Fruit fly (Drosophila melanogaster) whole organism, wandering third instar larva: ENCODE measurements around the gene CG32079.

Experiments
- Abd-B ChIP-seq: fragments of >200 bp; optimal IDR thresholded peaks from 2 replicates; lab custom pipeline; 2017; ENCODE audit warnings: missing biosample characterization, missing genetic modification characterization
- CG32264 ChIP-seq: fragments of 200-800 bp; sonication (Bioruptor generic); optimal IDR thresholded peaks from 2 replicates; lab custom pipeline; 2016; ENCODE audit warnings: missing biosample characterization, missing genetic modification characterization
- CG9705 ChIP-seq: fragments of 200-800 bp; sonication (Bioruptor generic); optimal IDR thresholded peaks from 2 replicates; lab custom pipeline; 2018; ENCODE audit warnings: missing biosample characterization, mild to moderate bottlenecking, missing genetic modification characterization
- CrebA ChIP-seq: fragments of 200-800 bp; sonication (Bioruptor generic); optimal IDR thresholded peaks from 2 replicates; lab custom pipeline; 2016; ENCODE audit warnings: missing biosample characterization, mild to moderate bottlenecking, missing genetic modification characterization, borderline replicate concordance
- Dfd ChIP-seq: fragments of >200 bp; optimal IDR thresholded peaks from 2 replicates; lab custom pipeline; 2017; ENCODE audit warnings: missing biosample characterization, missing genetic modification characterization
- Dif ChIP-seq: fragments of 200-275, 200-300 bp; sonication (Bioruptor generic); optimal IDR thresholded peaks from 2 replicates; lab custom pipeline; 2018; ENCODE audit warnings: missing biosample characterization, missing genetic modification characterization; ENCODE audit not compliant: partially characterized antibody
- GATAd ChIP-seq: sonication (Bioruptor generic); optimal IDR thresholded peaks from 2 replicates; lab custom pipeline; 2016; ENCODE audit warnings: missing biosample characterization, missing genetic modification characterization
- HLH106 ChIP-seq: fragments of 200-800 bp; optimal IDR thresholded peaks from 3 replicates; lab custom pipeline; 2019; ENCODE audit warnings: missing biosample characterization, mild to moderate bottlenecking, missing genetic modification characterization, moderate library complexity
- Hnf4 ChIP-seq: fragments of 200-800 bp; sonication (Bioruptor generic); optimal IDR thresholded peaks from 2 replicates; lab custom pipeline; 2016; ENCODE audit warnings: missing biosample characterization, mild to moderate bottlenecking, missing genetic modification characterization
- Hr78 ChIP-seq: fragments of >200 bp; optimal IDR thresholded peaks from 2 replicates; lab custom pipeline; 2017; ENCODE audit warnings: missing biosample characterization, missing genetic modification characterization
- Hr83 ChIP-seq: fragments of 200-300 bp; sonication (Bioruptor generic); optimal IDR thresholded peaks from 2 replicates; lab custom pipeline; 2016; ENCODE audit warnings: missing biosample characterization, mild to moderate bottlenecking, missing genetic modification characterization, moderate library complexity; ENCODE audit not compliant: poor library complexity, severe bottlenecking
- Jra ChIP-seq: sonication (Bioruptor generic); optimal IDR thresholded peaks from 2 replicates; lab custom pipeline; 2016; ENCODE audit warnings: missing biosample characterization, missing genetic modification characterization
- Mio ChIP-seq: sonication (Bioruptor generic); optimal IDR thresholded peaks from 2 replicates; lab custom pipeline; 2016; ENCODE audit warnings: missing biosample characterization, missing genetic modification characterization
- Myc ChIP-seq: fragments of >200 bp; optimal IDR thresholded peaks from 2 replicates; lab custom pipeline; 2017
- N ChIP-seq: fragments of >200 bp; optimal IDR thresholded peaks from 2 replicates; lab custom pipeline; 2018; ENCODE audit warnings: missing biosample characterization, missing external identifiers, missing genetic modification characterization
- OdsH ChIP-seq: fragments of 200-800 bp; sonication (Bioruptor generic); optimal IDR thresholded peaks from 2 replicates; lab custom pipeline; 2016; ENCODE audit warnings: missing biosample characterization, mild to moderate bottlenecking, missing genetic modification characterization
- Rel ChIP-seq, 2 experiments: fragments of 200-800 bp; sonication (Bioruptor generic) in 1 of 2; optimal IDR thresholded peaks; 2 replicates in 1 of 2; 3 replicates in 1 of 2; lab custom pipeline; 2016 to 2019; ENCODE audit warnings: mild to moderate bottlenecking in 2 of 2, missing biosample characterization in 2 of 2, missing genetic modification characterization in 2 of 2, moderate library complexity in 1 of 2
- Sp1 ChIP-seq: fragments of 200-800 bp; sonication (Bioruptor generic); optimal IDR thresholded peaks from 3 replicates; lab custom pipeline; 2019; ENCODE audit warnings: missing biosample characterization, mild to moderate bottlenecking, missing genetic modification characterization, moderate library complexity
- Vsx2 ChIP-seq: fragments of 200-300, 225-300 bp; sonication (Bioruptor generic); optimal IDR thresholded peaks from 2 replicates; lab custom pipeline; 2018; ENCODE audit warnings: missing biosample characterization, missing genetic modification characterization; ENCODE audit not compliant: partially characterized antibody
- br ChIP-seq: fragments of 200-800 bp; sonication (Bioruptor generic); optimal IDR thresholded peaks from 2 replicates; lab custom pipeline; 2016; ENCODE audit warnings: missing biosample characterization, missing genetic modification characterization
- brk ChIP-seq: fragments of 200-800 bp; sonication (Bioruptor generic); optimal IDR thresholded peaks from 2 replicates; lab custom pipeline; 2016; ENCODE audit warnings: missing biosample characterization, mild to moderate bottlenecking, missing genetic modification characterization
- dl ChIP-seq, 2 experiments: fragments of 175-275, 200-275 bp in 1 of 2; fragments of 200-275 bp in 1 of 2; sonication (Bioruptor generic); optimal IDR thresholded peaks; lab custom pipeline; 2018; ENCODE audit warnings: mild to moderate bottlenecking in 2 of 2, missing biosample characterization in 2 of 2, missing genetic modification characterization in 2 of 2, moderate library complexity in 2 of 2; ENCODE audit not compliant: partially characterized antibody in 2 of 2, insufficient read depth in 1 of 2
- dmrt93B ChIP-seq: fragments of 200-800 bp; sonication (Bioruptor generic); optimal IDR thresholded peaks from 2 replicates; lab custom pipeline; 2018; ENCODE audit warnings: missing biosample characterization, mild to moderate bottlenecking, missing genetic modification characterization
- dsf ChIP-seq: sonication (Bioruptor generic); optimal IDR thresholded peaks from 2 replicates; lab custom pipeline; 2016; ENCODE audit warnings: missing biosample characterization, missing genetic modification characterization, borderline replicate concordance
- ey ChIP-seq: fragments of 200-800 bp; sonication (Bioruptor generic); optimal IDR thresholded peaks from 2 replicates; lab custom pipeline; 2016; ENCODE audit warnings: missing biosample characterization, missing genetic modification characterization
- foxo ChIP-seq, 2 experiments: fragments of 200-800 bp; sonication (Bioruptor generic); optimal IDR thresholded peaks; 2 replicates in 1 of 2; 3 replicates in 1 of 2; lab custom pipeline; 2016 to 2017; ENCODE audit warnings: missing biosample characterization in 2 of 2, missing genetic modification characterization in 2 of 2
- fru ChIP-seq: fragments of 200-800 bp; sonication (Bioruptor generic); optimal IDR thresholded peaks from 3 replicates; lab custom pipeline; 2016; ENCODE audit warnings: missing biosample characterization, mild to moderate bottlenecking, missing genetic modification characterization
- h ChIP-seq: fragments of 200-800 bp; sonication (Bioruptor generic); optimal IDR thresholded peaks from 3 replicates; lab custom pipeline; 2016; ENCODE audit warnings: missing biosample characterization, mild to moderate bottlenecking, missing genetic modification characterization
- jim ChIP-seq: fragments of 175-275, 200-325 bp; sonication (Bioruptor generic); optimal IDR thresholded peaks from 2 replicates; lab custom pipeline; 2016; ENCODE audit warnings: missing biosample characterization, mild to moderate bottlenecking, missing genetic modification characterization
- lola ChIP-seq: fragments of >200 bp; optimal IDR thresholded peaks from 2 replicates; lab custom pipeline; 2017; ENCODE audit warnings: missing biosample characterization, missing genetic modification characterization
- pan ChIP-seq: fragments of >200 bp; optimal IDR thresholded peaks from 2 replicates; lab custom pipeline; 2017
- psq ChIP-seq: fragments of 200-800 bp; sonication (Bioruptor generic); optimal IDR thresholded peaks from 3 replicates; lab custom pipeline; 2017; ENCODE audit warnings: missing biosample characterization, mild to moderate bottlenecking, missing genetic modification characterization, moderate library complexity
- rgr ChIP-seq: fragments of 200-800 bp; sonication (Bioruptor generic); optimal IDR thresholded peaks from 3 replicates; lab custom pipeline; 2016; ENCODE audit warnings: missing biosample characterization, mild to moderate bottlenecking, missing genetic modification characterization
- sage ChIP-seq: fragments of 200-800 bp; sonication (Bioruptor generic); optimal IDR thresholded peaks from 2 replicates; lab custom pipeline; 2016; ENCODE audit warnings: missing biosample characterization, mild to moderate bottlenecking, missing genetic modification characterization
- sv ChIP-seq: fragments of 200-800 bp; sonication (Bioruptor generic); optimal IDR thresholded peaks from 3 replicates; lab custom pipeline; 2016; ENCODE audit warnings: missing biosample characterization, missing genetic modification characterization
- tai ChIP-seq: sonication (Bioruptor generic); optimal IDR thresholded peaks from 2 replicates; lab custom pipeline; 2016; ENCODE audit warnings: missing biosample characterization, missing genetic modification characterization
- usp ChIP-seq: fragments of >200 bp; optimal IDR thresholded peaks from 2 replicates; lab custom pipeline; 2017; ENCODE audit warnings: missing biosample characterization, missing genetic modification characterization
- woc ChIP-seq: sonication (Bioruptor generic); optimal IDR thresholded peaks from 2 replicates; lab custom pipeline; 2016; ENCODE audit warnings: missing biosample characterization, mild to moderate bottlenecking, missing genetic modification characterization

The CG32079 gene

dm6 chr3L:11041193-11041592 lies 15.8 kb downstream of the CG32079 start:
- TF ChIP-seq Myc (lab: Kevin White, UChicago) (peak; percentile 13), h (GFP tag; lab: Kevin White, UChicago) (no peak)

dm6 chr3L:11043650-11044049 lies 18.3 kb downstream of the CG32079 start:
- TF ChIP-seq CG9705 (GFP tag; lab: Kevin White, UChicago) (no peak), Rel (GFP tag; optimal IDR thresholded peaks at IDR 0.05; lab: Kevin White, UChicago) (no peak), Rel (tag; optimal IDR thresholded peaks at IDR 0.05; lab: Kevin White, UChicago) (no peak), psq (no peak)

- TF ChIP-seq rgr (GFP tag; lab: Kevin White, UChicago) (no peak), Hr83 (no peak), brk (no peak), dsf (GFP tag; lab: Kevin White, UChicago) (no peak), Dif (GFP tag; lab: Kevin White, UChicago) (no peak), lola (GFP tag; lab: Kevin White, UChicago) (no peak), Sp1 (GFP tag; lab: Kevin White, UChicago) (no peak), fru (GFP tag; lab: Kevin White, UChicago) (no peak), GATAd (no peak)
Measured at dm6 chr3L:11045009-11045408, 19.6 kb downstream of the CG32079 start.

- TF ChIP-seq Dfd (GFP tag; lab: Kevin White, UChicago) (peak; percentile 82), CG9705 (GFP tag; lab: Kevin White, UChicago) (no peak)
- TF ChIP-seq, all 38 proteins: peak for 1
Measured at dm6 chr3L:11046559-11046958, 21.2 kb downstream of the CG32079 start.

dm6 chr3L:11047877-11048276 lies 22.5 kb downstream of the CG32079 start:
- TF ChIP-seq Mio (GFP tag; lab: Kevin White, UChicago) (no peak), ey (GFP tag; lab: Kevin White, UChicago) (peak; percentile 44), Abd-B (GFP tag; lab: Kevin White, UChicago) (no peak), GATAd (no peak), tai (GFP tag; lab: Kevin White, UChicago) (peak; percentile 43), Dif (GFP tag; lab: Kevin White, UChicago) (no peak), Vsx2 (GFP tag; lab: Kevin White, UChicago) (peak; percentile 85), br (GFP tag; lab: Kevin White, UChicago) (peak; percentile 73), CG32264 (GFP tag; lab: Kevin White, UChicago) (no peak), Sp1 (GFP tag; lab: Kevin White, UChicago) (no peak), Hr83 (peak; percentile 67), HLH106 (tag; lab: Kevin White, UChicago) (peak; percentile 45), Dfd (GFP tag; lab: Kevin White, UChicago) (no peak), Hnf4 (GFP tag; lab: Kevin White, UChicago) (peak; percentile 43), jim (GFP tag; lab: Kevin White, UChicago) (peak; percentile 3), OdsH (GFP tag; lab: Kevin White, UChicago) (peak; percentile 60), rgr (GFP tag; lab: Kevin White, UChicago) (no peak), Jra (GFP tag; lab: Kevin White, UChicago) (no peak), woc (GFP tag; lab: Kevin White, UChicago) (no peak), foxo (GFP tag; optimal IDR thresholded peaks at IDR 0.05; lab: Kevin White, UChicago) (peak in 1 of 2 experiments; percentile 74), CG9705 (GFP tag; lab: Kevin White, UChicago) (no peak), dmrt93B (peak; percentile 21), dl (GFP tag; optimal IDR thresholded peaks at IDR 0.05; lab: Kevin White, UChicago; ENCODE audit: insufficient read depth in 1 of 2, partially characterized antibody in 2 of 2) (no peak), usp (GFP tag; lab: Kevin White, UChicago) (no peak), Hr78 (GFP tag; lab: Kevin White, UChicago) (no peak), sv (peak; percentile 24), pan (no peak), N (GFP tag; lab: Kevin White, UChicago) (no peak), h (GFP tag; lab: Kevin White, UChicago) (peak; percentile 55), psq (peak; percentile 28), sage (no peak), Myc (lab: Kevin White, UChicago) (peak; percentile 92), CrebA (no peak), brk (no peak), fru (GFP tag; lab: Kevin White, UChicago) (peak; percentile 60)
